Fruit fly (Drosophila melanogaster): ENCODE results near the gene Bdbt.
A peak's percentile ranks its signal among the peaks of the same experiment; 100 is the strongest.

Gene Bdbt

dm6 chr3R:21071312-21071711, 47.3 kb downstream of the Bdbt start:
- TF ChIP-seq insv (optimal IDR thresholded peaks at IDR 0.05) (peak; percentile 51), psq (optimal IDR thresholded peaks at IDR 0.05) (no peak), Myc (optimal IDR thresholded peaks at IDR 0.05) (no peak), Sin3A (optimal IDR thresholded peaks at IDR 0.05) (no peak)

DNA sequence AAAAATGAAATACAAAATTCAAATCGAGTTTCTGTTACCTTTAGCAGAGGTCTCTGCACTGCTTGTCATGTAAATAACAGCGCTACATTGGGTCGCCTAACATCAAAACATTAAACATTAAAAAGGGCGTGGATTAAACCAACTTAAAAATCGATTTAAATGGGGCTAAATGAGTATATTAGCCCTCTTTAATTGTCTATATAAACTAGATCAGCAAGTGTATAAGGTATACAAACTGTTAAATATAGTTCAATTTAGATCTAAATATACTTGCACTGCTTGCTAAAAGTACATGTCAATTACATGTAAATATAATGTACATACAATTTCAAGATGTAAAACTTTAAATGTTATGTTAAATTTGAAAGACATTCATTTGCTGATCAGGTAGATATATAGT, 48.9 kb downstream of the Bdbt start:
- no peak for TF ChIP-seq h (optimal IDR thresholded peaks at IDR 0.05)
- TF ChIP-seq Myc (optimal IDR thresholded peaks at IDR 0.05), result no peak
- TF ChIP-seq psq (optimal IDR thresholded peaks at IDR 0.05), result no peak
- TF ChIP-seq ttk (optimal IDR thresholded peaks at IDR 0.05), result no peak
- no peak for TF ChIP-seq Sin3A (optimal IDR thresholded peaks at IDR 0.05)
- TF ChIP-seq insv (optimal IDR thresholded peaks at IDR 0.05), result no peak

Data from Kc167 (cell line).